Fruit fly (Drosophila melanogaster): ENCODE measurements around the gene Mpi.

Mpi gene

dm6 chr3R:9710886-9711285 is 48.5 kb upstream of the Mpi start, which contains the start of the genes trbd and dmt (continued):
- TF ChIP-seq psq (GFP tag; optimal IDR thresholded peaks at IDR 0.05) (no peak), lilli (GFP tag; optimal IDR thresholded peaks at IDR 0.05) (no peak), CG17385 (GFP tag; optimal IDR thresholded peaks at IDR 0.05) (no peak), CG10979 (tag; optimal IDR thresholded peaks at IDR 0.05) (peak; percentile 34), CG18011 (GFP tag; optimal IDR thresholded peaks at IDR 0.05) (no peak), CG7928 (GFP tag; optimal IDR thresholded peaks at IDR 0.05) (peak; percentile 99), Scr (GFP tag; IDR thresholded peaks at IDR 0.05; ENCODE audit: partially characterized antibody) (no peak), Spps (tag; optimal IDR thresholded peaks at IDR 0.05) (no peak), Sin3A (optimal IDR thresholded peaks at IDR 0.05) (peak; percentile 89), sisA (GFP tag; IDR thresholded peaks at IDR 0.05) (no peak), CG5245 (GFP tag; optimal IDR thresholded peaks at IDR 0.05) (peak; percentile 28), CG13894 (tag; optimal IDR thresholded peaks at IDR 0.05) (no peak), Ssrp (tag; optimal IDR thresholded peaks at IDR 0.05) (no peak), ase (GFP tag; IDR thresholded peaks at IDR 0.05) (no peak), CG10959 (GFP tag; IDR thresholded peaks at IDR 0.05) (no peak), Abd-B (GFP tag; optimal IDR thresholded peaks at IDR 0.05) (no peak), Tbp (GFP tag; optimal IDR thresholded peaks at IDR 0.05) (no peak), CG7271 (tag; optimal IDR thresholded peaks at IDR 0.05) (no peak), CoRest (tag; optimal IDR thresholded peaks at IDR 0.05) (no peak), CG1602 (GFP tag; optimal IDR thresholded peaks at IDR 0.05) (peak; percentile 40), Camta (GFP tag; optimal IDR thresholded peaks at IDR 0.05) (peak; percentile 50), Trl (optimal IDR thresholded peaks at IDR 0.05) (no peak), Trl (GFP tag; optimal IDR thresholded peaks at IDR 0.05) (peak; percentile 71), CG13287 (GFP tag; IDR thresholded peaks at IDR 0.05; ENCODE audit: partially characterized antibody) (no peak), Mes4 (GFP tag; optimal IDR thresholded peaks at IDR 0.05) (peak; percentile 29), Hsf (GFP tag; optimal IDR thresholded peaks at IDR 0.05) (peak; percentile 37), fru (optimal IDR thresholded peaks at IDR 0.05) (no peak), Bgb (GFP tag; IDR thresholded peaks at IDR 0.05; ENCODE audit: partially characterized antibody) (no peak), da (GFP tag; optimal IDR thresholded peaks at IDR 0.05) (peak; percentile 60), luna (GFP tag; optimal IDR thresholded peaks at IDR 0.05) (peak; percentile 46), zen (tag; optimal IDR thresholded peaks at IDR 0.05) (peak; percentile 69), CG1024 (GFP tag; IDR thresholded peaks at IDR 0.05) (no peak), E2f1 (GFP tag; IDR thresholded peaks at IDR 0.05) (no peak), CG34376 (GFP tag; optimal IDR thresholded peaks at IDR 0.05) (peak; percentile 51), CG3163 (GFP tag; optimal IDR thresholded peaks at IDR 0.05) (peak; percentile 62), Bteb2 (GFP tag; optimal IDR thresholded peaks at IDR 0.05) (peak; percentile 42), en (GFP tag; optimal IDR thresholded peaks at IDR 0.05) (no peak), slou (GFP tag; optimal IDR thresholded peaks at IDR 0.05) (no peak), CG11560 (tag; IDR thresholded peaks at IDR 0.05) (no peak), Opbp (GFP tag; IDR thresholded peaks at IDR 0.05; ENCODE audit: partially characterized antibody) (no peak), scrt (GFP tag; optimal IDR thresholded peaks at IDR 0.05) (no peak), lmd (GFP tag; IDR thresholded peaks at IDR 0.05) (no peak), disco-r (GFP tag; optimal IDR thresholded peaks at IDR 0.05) (peak; percentile 1), pita (GFP tag; optimal IDR thresholded peaks at IDR 0.05) (peak; percentile 83), CG4854 (GFP tag; optimal IDR thresholded peaks at IDR 0.05) (no peak), CG3065 (GFP tag; optimal IDR thresholded peaks at IDR 0.05) (no peak), so (GFP tag; IDR thresholded peaks at IDR 0.05) (no peak), CG6175 (GFP tag; IDR thresholded peaks at IDR 0.05) (no peak), MTF-1 (GFP tag; optimal IDR thresholded peaks at IDR 0.05; ENCODE audit: borderline replicate concordance) (no peak), HmgZ (tag; optimal IDR thresholded peaks at IDR 0.05) (peak; percentile 88), zfh2 (GFP tag; optimal IDR thresholded peaks at IDR 0.05) (peak; percentile 81), hkb (optimal IDR thresholded peaks at IDR 0.05) (peak; percentile 24), hkb (GFP tag; IDR thresholded peaks at IDR 0.05) (no peak), CG9609 (GFP tag; optimal IDR thresholded peaks at IDR 0.05) (peak; percentile 53)

Measured in whole organism, embryonic.